Worm (Caenorhabditis elegans): Measurements from ENCODE around the gene nhr-12.

Gene nhr-12

ce11 chrV:10083999-10084468 is at the start of gene nhr-12:
nhr-12 (minus strand) TSS chrV:10084049.
- TF ChIP-seq snpc-4 (tag; optimal IDR thresholded peaks at IDR 0.05) (no peak), alr-1 (tag; optimal IDR thresholded peaks at IDR 0.05) (no peak), nhr-25 (tag; optimal IDR thresholded peaks at IDR 0.05) (no peak), mdl-1 (tag; optimal IDR thresholded peaks at IDR 0.05) (no peak), nhr-21 (tag; optimal IDR thresholded peaks at IDR 0.05) (no peak), nhr-10 (tag; optimal IDR thresholded peaks at IDR 0.05) (no peak), zag-1 (tag; optimal IDR thresholded peaks at IDR 0.05) (no peak), unc-55 (GFP tag; optimal IDR thresholded peaks at IDR 0.05) (peak; percentile 24), dmd-4 (tag; optimal IDR thresholded peaks at IDR 0.05) (no peak), unc-39 (tag; optimal IDR thresholded peaks at IDR 0.05) (no peak), nhr-6 (tag; optimal IDR thresholded peaks at IDR 0.05) (no peak), sem-4 (tag; optimal IDR thresholded peaks at IDR 0.05) (no peak), gmeb-1 (tag; optimal IDR thresholded peaks at IDR 0.05) (no peak), R02D3.7 (tag; optimal IDR thresholded peaks at IDR 0.05) (no peak), mab-5 (tag; optimal IDR thresholded peaks at IDR 0.05) (no peak), ztf-11 (tag; optimal IDR thresholded peaks at IDR 0.05) (no peak), fos-1 (tag; optimal IDR thresholded peaks at IDR 0.05) (no peak), blmp-1 (tag; optimal IDR thresholded peaks at IDR 0.05; ENCODE audit: insufficient read depth) (no peak), peb-1 (tag; optimal IDR thresholded peaks at IDR 0.05) (no peak), ztf-1 (GFP tag; conservative IDR thresholded peaks at IDR 0.05) (no peak), nhr-129 (tag; optimal IDR thresholded peaks at IDR 0.05) (no peak), lsy-2 (tag; optimal IDR thresholded peaks at IDR 0.05) (no peak), nhr-23 (tag; optimal IDR thresholded peaks at IDR 0.05) (no peak), Y55F3AM.14 (GFP tag; optimal IDR thresholded peaks at IDR 0.05) (no peak), skn-1 (tag; optimal IDR thresholded peaks at IDR 0.05) (peak; percentile 2), ceh-82 (tag; optimal IDR thresholded peaks at IDR 0.05) (no peak), sma-9 (GFP tag; optimal IDR thresholded peaks at IDR 0.05) (peak; percentile 29), sma-9 (tag; optimal IDR thresholded peaks at IDR 0.05) (no peak), mbf-1 (tag; optimal IDR thresholded peaks at IDR 0.05) (no peak), lin-11 (tag; optimal IDR thresholded peaks at IDR 0.05) (no peak), crh-2 (tag; optimal IDR thresholded peaks at IDR 0.05) (peak; percentile 45)

- TF ChIP-seq aly-2 (tag; optimal IDR thresholded peaks at IDR 0.05) (no peak), mdl-1 (tag; optimal IDR thresholded peaks at IDR 0.05) (no peak), nhr-6 (tag; optimal IDR thresholded peaks at IDR 0.05) (no peak), peb-1 (tag; optimal IDR thresholded peaks at IDR 0.05) (no peak), nhr-237 (tag; optimal IDR thresholded peaks at IDR 0.05) (no peak), ZK546.5 (tag; optimal IDR thresholded peaks at IDR 0.05) (no peak), lin-39 (tag; optimal IDR thresholded peaks at IDR 0.05) (no peak), unc-39 (tag; optimal IDR thresholded peaks at IDR 0.05) (no peak), elt-3 (tag; optimal IDR thresholded peaks at IDR 0.05) (no peak), nhr-10 (tag; optimal IDR thresholded peaks at IDR 0.05) (no peak), Y55F3AM.14 (GFP tag; optimal IDR thresholded peaks at IDR 0.05) (no peak), ztf-1 (GFP tag; conservative IDR thresholded peaks at IDR 0.05) (no peak), C34F6.9 (tag; optimal IDR thresholded peaks at IDR 0.05) (no peak), ztf-4 (tag; optimal IDR thresholded peaks at IDR 0.05) (no peak), fos-1 (tag; optimal IDR thresholded peaks at IDR 0.05) (no peak), unc-62 (GFP tag; optimal IDR thresholded peaks at IDR 0.05) (no peak), elt-1 (tag; optimal IDR thresholded peaks at IDR 0.05) (no peak), nhr-25 (tag; optimal IDR thresholded peaks at IDR 0.05) (no peak), egl-27 (tag; optimal IDR thresholded peaks at IDR 0.05) (no peak), ama-1 (optimal IDR thresholded peaks at IDR 0.05) (no peak)
These were observed 49.4 kb upstream of the nhr-12 start for ce11 chrV:10133277-10133676.

- TF ChIP-seq aly-2 (tag; optimal IDR thresholded peaks at IDR 0.05) (no peak), gmeb-1 (tag; optimal IDR thresholded peaks at IDR 0.05) (no peak), nhr-77 (tag; optimal IDR thresholded peaks at IDR 0.05) (no peak), C34F6.9 (tag; optimal IDR thresholded peaks at IDR 0.05) (no peak), nhr-10 (tag; optimal IDR thresholded peaks at IDR 0.05) (no peak), mbf-1 (tag; optimal IDR thresholded peaks at IDR 0.05) (no peak), nhr-25 (tag; optimal IDR thresholded peaks at IDR 0.05) (no peak), lin-39 (tag; optimal IDR thresholded peaks at IDR 0.05) (no peak), ama-1 (optimal IDR thresholded peaks at IDR 0.05) (no peak), lsy-2 (tag; optimal IDR thresholded peaks at IDR 0.05) (no peak), snpc-4 (tag; optimal IDR thresholded peaks at IDR 0.05) (no peak), elt-1 (tag; optimal IDR thresholded peaks at IDR 0.05) (no peak), fos-1 (tag; optimal IDR thresholded peaks at IDR 0.05) (no peak), nhr-12 (tag; optimal IDR thresholded peaks at IDR 0.05) (no peak), sem-4 (tag; optimal IDR thresholded peaks at IDR 0.05) (no peak), blmp-1 (tag; optimal IDR thresholded peaks at IDR 0.05; ENCODE audit: insufficient read depth) (no peak), unc-39 (tag; optimal IDR thresholded peaks at IDR 0.05) (no peak), Y55F3AM.14 (GFP tag; optimal IDR thresholded peaks at IDR 0.05) (no peak)
These were observed 46.3 kb upstream of the nhr-12 start, which contains the start of gene aos-1 for ce11 chrV:10130195-10130594. aos-1 (minus strand) TSS chrV:10130295.

Data from whole organism, L2 larva.